Worm (Caenorhabditis elegans) whole organism, early embryonic: ENCODE data around the gene F41F3.8.
A peak's percentile ranks its signal among the peaks of the same experiment; 100 is the strongest.

ENCODE experiments used
- B0310.2 ChIP-seq: sonication (generic microtip); optimal IDR thresholded peaks from 2 replicates; lab custom pipeline; 2016; ENCODE audit warnings: mild to moderate bottlenecking, missing genetic modification characterization, missing compliant biosample characterization
- F13C5.2 ChIP-seq: sonication (generic microtip); optimal IDR thresholded peaks from 2 replicates; lab custom pipeline; 2017; ENCODE audit warnings: mild to moderate bottlenecking, missing genetic modification characterization, inconsistent platforms, missing compliant biosample characterization
- aly-1 ChIP-seq: sonication (generic microtip); optimal IDR thresholded peaks from 2 replicates; lab custom pipeline; 2016; ENCODE audit warnings: missing genetic modification characterization, missing compliant biosample characterization
- ama-1 ChIP-seq: fragments of 150-350 bp; optimal IDR thresholded peaks from 2 replicates; lab custom pipeline; 2014
- ceh-13 ChIP-seq: fragments of 200-800 bp; sonication (Bioruptor generic); optimal IDR thresholded peaks from 2 replicates; lab custom pipeline; 2018; ENCODE audit warnings: mild to moderate bottlenecking, missing genetic modification characterization, missing compliant biosample characterization
- ceh-36 ChIP-seq: sonication (generic microtip); optimal IDR thresholded peaks from 2 replicates; lab custom pipeline; 2016; ENCODE audit warnings: missing genetic modification characterization, inconsistent platforms, missing compliant biosample characterization
- ets-7 ChIP-seq: sonication (generic microtip); optimal IDR thresholded peaks from 2 replicates; lab custom pipeline; 2016; ENCODE audit warnings: missing genotype, missing genetic modification characterization, missing compliant biosample characterization
- flt-1 ChIP-seq: fragments of 200-800 bp; sonication (Bioruptor generic); IDR thresholded peaks from 2 replicates; pipeline ENCODE4 v1.3.6; 2022; ENCODE audit warnings: missing genetic modification characterization, missing compliant biosample characterization
- hmbx-1 ChIP-seq: sonication (generic microtip); optimal IDR thresholded peaks from 2 replicates; lab custom pipeline; 2016; ENCODE audit warnings: mild to moderate bottlenecking, missing genetic modification characterization, missing compliant biosample characterization
- hmg-4 ChIP-seq: fragments of 200-800 bp; sonication (Bioruptor generic); optimal IDR thresholded peaks from 2 replicates; lab custom pipeline; 2018; ENCODE audit warnings: mild to moderate bottlenecking, missing genetic modification characterization, missing compliant biosample characterization
- hnd-1 ChIP-seq: sonication (generic microtip); optimal IDR thresholded peaks from 2 replicates; lab custom pipeline; 2016; ENCODE audit warnings: missing genetic modification characterization, missing compliant biosample characterization
- pes-1 ChIP-seq: fragments of 200-800 bp; sonication (Bioruptor generic); IDR thresholded peaks from 2 replicates; pipeline ENCODE4 v1.3.6; 2022; ENCODE audit warnings: missing genetic modification reagents, missing genetic modification characterization, missing compliant biosample characterization
- scrt-1 ChIP-seq: fragments of 200-800 bp; sonication (Bioruptor generic); IDR thresholded peaks from 2 replicates; pipeline ENCODE4 v1.3.6; 2022; ENCODE audit warnings: missing genetic modification characterization, missing compliant biosample characterization
- sea-1 ChIP-seq: fragments of 200-800 bp; sonication (Bioruptor generic); conservative IDR thresholded peaks from 2 replicates; pipeline ENCODE4 v1.3.6; 2022; ENCODE audit warnings: missing genetic modification characterization, missing compliant biosample characterization
- tbx-11 ChIP-seq: fragments of 200-800 bp; sonication (Bioruptor generic); IDR thresholded peaks from 2 replicates; pipeline ENCODE4 v1.3.6; 2022; ENCODE audit warnings: missing genetic modification characterization, missing compliant biosample characterization
- tbx-37 ChIP-seq: fragments of 200-800 bp; sonication (Bioruptor generic); conservative IDR thresholded peaks from 2 replicates; pipeline ENCODE4 v1.3.6; 2022; ENCODE audit warnings: missing genetic modification reagents, missing genetic modification characterization, missing compliant biosample characterization
- tra-4 ChIP-seq: sonication (generic microtip); optimal IDR thresholded peaks from 2 replicates; lab custom pipeline; 2017; ENCODE audit warnings: missing genetic modification characterization, missing compliant biosample characterization

Gene F41F3.8

ce11 chrV:4647857-4648256, 770 bp upstream of the F41F3.8 start, which contains the start of gene F41F3.3:
F41F3.3 (minus strand) TSS chrV:4648239.
- no peak for TF ChIP-seq ceh-36 (tag; lab: Kevin White, UChicago)
- TF ChIP-seq B0310.2 (tag; lab: Kevin White, UChicago) = no peak
- TF ChIP-seq hmg-4 = peak; percentile 33
- no peak for TF ChIP-seq hmbx-1 (tag; lab: Kevin White, UChicago)
- TF ChIP-seq tbx-37 (GFP tag; lab: Robert Waterston, UW) = no peak
- no peak for TF ChIP-seq sea-1 (GFP tag; lab: Robert Waterston, UW)
- TF ChIP-seq scrt-1 (GFP tag; lab: Robert Waterston, UW) = peak; percentile 76
- TF ChIP-seq tbx-11 (GFP tag; lab: Robert Waterston, UW) = no peak
- peak; percentile 47 for TF ChIP-seq aly-1 (tag; lab: Kevin White, UChicago)
- no peak for TF ChIP-seq ets-7 (tag; lab: Kevin White, UChicago)
- TF ChIP-seq F13C5.2 (tag; lab: Kevin White, UChicago) = no peak
- no peak for TF ChIP-seq flt-1 (GFP tag; lab: Robert Waterston, UW)
- TF ChIP-seq tra-4 (tag; lab: Kevin White, UChicago) = no peak
- TF ChIP-seq ama-1 (lab: Kevin White, UChicago) = no peak
- no peak for TF ChIP-seq hnd-1 (tag; lab: Kevin White, UChicago)
- TF ChIP-seq ceh-13 (GFP tag; lab: Kevin White, UChicago) = no peak
- no peak; the same call in 1 of the 2 replicates for TF ChIP-seq pes-1 (GFP tag; lab: Robert Waterston, UW)

ce11 chrV:4649649-4650384, 1.2 kb downstream of the F41F3.8 start:
- no peak for TF ChIP-seq ceh-36 (tag; lab: Kevin White, UChicago)
- TF ChIP-seq hmbx-1 (tag; lab: Kevin White, UChicago) = no peak
- no peak for TF ChIP-seq ets-7 (tag; lab: Kevin White, UChicago)
- no peak for TF ChIP-seq sea-1 (GFP tag; lab: Robert Waterston, UW)
- TF ChIP-seq ceh-13 (GFP tag; lab: Kevin White, UChicago) = no peak
- no peak for TF ChIP-seq hnd-1 (tag; lab: Kevin White, UChicago)
- no peak for TF ChIP-seq flt-1 (GFP tag; lab: Robert Waterston, UW)
- TF ChIP-seq aly-1 (tag; lab: Kevin White, UChicago) = no peak
- no peak for TF ChIP-seq tbx-37 (GFP tag; lab: Robert Waterston, UW)
- TF ChIP-seq tbx-11 (GFP tag; lab: Robert Waterston, UW) = no peak
- no peak for TF ChIP-seq F13C5.2 (tag; lab: Kevin White, UChicago)
- TF ChIP-seq ama-1 (lab: Kevin White, UChicago) = no peak

- no peak for TF ChIP-seq flt-1 (GFP tag; lab: Robert Waterston, UW)
- TF ChIP-seq hmbx-1 (tag; lab: Kevin White, UChicago) = no peak
- no peak for TF ChIP-seq F13C5.2 (tag; lab: Kevin White, UChicago)
- TF ChIP-seq hmg-4 = no peak
- TF ChIP-seq B0310.2 (tag; lab: Kevin White, UChicago) = no peak
- TF ChIP-seq ama-1 (lab: Kevin White, UChicago) = no peak
- TF ChIP-seq pes-1 (GFP tag; lab: Robert Waterston, UW) = no peak
- no peak for TF ChIP-seq ets-7 (tag; lab: Kevin White, UChicago)
- TF ChIP-seq tbx-37 (GFP tag; lab: Robert Waterston, UW) = no peak
Measured at ce11 chrV:4651480-4651879, 2.9 kb downstream of the F41F3.8 start.

- TF ChIP-seq hmbx-1 (tag; lab: Kevin White, UChicago) (no peak), tbx-11 (GFP tag; lab: Robert Waterston, UW) (no peak), pes-1 (GFP tag; lab: Robert Waterston, UW) (no peak), tra-4 (tag; lab: Kevin White, UChicago) (no peak), flt-1 (GFP tag; lab: Robert Waterston, UW) (no peak)
Measured at ce11 chrV:4653093-4653492, 4.5 kb downstream of the F41F3.8 start.

ce11 chrV:4653871-4654605, 5.4 kb downstream of the F41F3.8 start, which contains the start of the genes col-139 and F41F3.1:
col-139 (minus strand) TSS chrV:4653971.
F41F3.1 (plus strand) TSS chrV:4654555.
- TF ChIP-seq flt-1 (GFP tag; lab: Robert Waterston, UW) (no peak), hnd-1 (tag; lab: Kevin White, UChicago) (no peak), F13C5.2 (tag; lab: Kevin White, UChicago) (no peak), tbx-11 (GFP tag; lab: Robert Waterston, UW) (no peak), hmg-4 (no peak), ceh-36 (tag; lab: Kevin White, UChicago) (no peak), tbx-37 (GFP tag; lab: Robert Waterston, UW) (no peak), B0310.2 (tag; lab: Kevin White, UChicago) (no peak), sea-1 (GFP tag; lab: Robert Waterston, UW) (no peak), tra-4 (tag; lab: Kevin White, UChicago) (no peak), pes-1 (GFP tag; lab: Robert Waterston, UW) (no peak), ama-1 (lab: Kevin White, UChicago) (no peak), ets-7 (tag; lab: Kevin White, UChicago) (no peak), scrt-1 (GFP tag; lab: Robert Waterston, UW) (no peak), aly-1 (tag; lab: Kevin White, UChicago) (no peak), hmbx-1 (tag; lab: Kevin White, UChicago) (no peak), ceh-13 (GFP tag; lab: Kevin White, UChicago) (no peak)

- TF ChIP-seq B0310.2 (tag; lab: Kevin White, UChicago) = no peak
- TF ChIP-seq F13C5.2 (tag; lab: Kevin White, UChicago) = no peak
- no peak for TF ChIP-seq sea-1 (GFP tag; lab: Robert Waterston, UW)
- no peak for TF ChIP-seq scrt-1 (GFP tag; lab: Robert Waterston, UW)
- TF ChIP-seq pes-1 (GFP tag; lab: Robert Waterston, UW) = no peak
- no peak for TF ChIP-seq tra-4 (tag; lab: Kevin White, UChicago)
- TF ChIP-seq ceh-13 (GFP tag; lab: Kevin White, UChicago) = no peak
- no peak for TF ChIP-seq hmbx-1 (tag; lab: Kevin White, UChicago)
Measured at ce11 chrV:4655175-4655574, 6.5 kb downstream of the F41F3.8 start, which contains the start of gene F41F3.9. F41F3.9 (plus strand) TSS chrV:4655475.
